Worm (Caenorhabditis elegans) whole organism, young adult: ENCODE results near the gene trap-3.

ENCODE experiments used
- B0336.3 ChIP-seq: fragments of 200-800 bp; sonication (Bioruptor generic); IDR thresholded peaks from 2 replicates; pipeline ENCODE4 v1.3.6; 2022; ENCODE audit warnings: missing genetic modification characterization, missing compliant biosample characterization
- C06A6.2 ChIP-seq: fragments of 200-800 bp; sonication (Bioruptor generic); conservative IDR thresholded peaks from 2 replicates; pipeline ENCODE4 v1.3.6; 2022; ENCODE audit warnings: missing genetic modification characterization, missing compliant biosample characterization
- D2030.7 ChIP-seq: fragments of 200-800 bp; sonication (Bioruptor generic); IDR thresholded peaks from 2 replicates; pipeline ENCODE4 v1.3.6; 2022; ENCODE audit warnings: missing genetic modification reagents, missing genetic modification characterization, missing compliant biosample characterization
- F52B5.7 ChIP-seq: sonication (generic microtip); optimal IDR thresholded peaks from 2 replicates; lab custom pipeline; 2016; ENCODE audit warnings: mild to moderate bottlenecking, missing genetic modification characterization, missing compliant biosample characterization
- K11D2.4 ChIP-seq: fragments of 200-800 bp; sonication (Bioruptor generic); IDR thresholded peaks from 2 replicates; pipeline ENCODE4 v1.3.6; 2022; ENCODE audit warnings: missing genetic modification reagents, missing genetic modification characterization, missing compliant biosample characterization
- Y56A3A.18 ChIP-seq: fragments of 200-800 bp; sonication (Bioruptor generic); IDR thresholded peaks from 2 replicates; pipeline ENCODE4 v1.3.6; 2022; ENCODE audit warnings: missing genetic modification reagents, missing genetic modification characterization, missing compliant biosample characterization
- aptf-2 ChIP-seq: fragments of 200-800 bp; sonication (Bioruptor generic); conservative IDR thresholded peaks from 2 replicates; pipeline ENCODE4 v1.3.6; 2022; ENCODE audit warnings: missing genetic modification reagents, missing genetic modification characterization, missing compliant biosample characterization
- aptf-3 ChIP-seq: fragments of 200-800 bp; sonication (Bioruptor generic); IDR thresholded peaks from 2 replicates; pipeline ENCODE4 v1.3.6; 2022; ENCODE audit warnings: missing genetic modification characterization, missing compliant biosample characterization
- atf-7 ChIP-seq: sonication (generic microtip); optimal IDR thresholded peaks from 2 replicates; lab custom pipeline; 2017; ENCODE audit warnings: mild to moderate bottlenecking, missing genetic modification characterization, missing compliant biosample characterization
- athp-1 ChIP-seq: sonication (generic microtip); optimal IDR thresholded peaks from 2 replicates; lab custom pipeline; 2017; ENCODE audit warnings: mild to moderate bottlenecking, missing genetic modification characterization, missing compliant biosample characterization
- bed-1 ChIP-seq: fragments of 200-800 bp; sonication (Bioruptor generic); IDR thresholded peaks from 2 replicates; pipeline ENCODE4 v1.3.6; 2022; ENCODE audit warnings: missing genetic modification reagents, missing genetic modification characterization, missing compliant biosample characterization
- bed-2 ChIP-seq: fragments of 200-800 bp; sonication (Bioruptor generic); IDR thresholded peaks from 2 replicates; pipeline ENCODE4 v1.3.6; 2022; ENCODE audit warnings: missing genetic modification reagents, missing genetic modification characterization, missing compliant biosample characterization
- cebp-1 ChIP-seq, 2 experiments: fragments of 200-800 bp in 1 of 2; sonication (Bioruptor generic) in 1 of 2; sonication (generic microtip) in 1 of 2; IDR thresholded peaks in 1 of 2; optimal IDR thresholded peaks in 1 of 2; 2 replicates each; pipeline versions ENCODE4 v1.3.6 to Lab custom; 2017 to 2022; ENCODE audit warnings: missing compliant biosample characterization in 2 of 2, missing genetic modification characterization in 2 of 2, mild to moderate bottlenecking in 1 of 2, missing genetic modification reagents in 1 of 2, moderate library complexity in 1 of 2
- ceh-27 ChIP-seq: fragments of 200-800 bp; sonication (Bioruptor generic); optimal IDR thresholded peaks from 2 replicates; lab custom pipeline; 2018; ENCODE audit warnings: mild to moderate bottlenecking, missing genetic modification characterization, moderate library complexity, missing compliant biosample characterization
- ceh-91 ChIP-seq: fragments of 200-800 bp; sonication (Bioruptor generic); IDR thresholded peaks from 2 replicates; pipeline ENCODE4 v1.3.6; 2022; ENCODE audit warnings: missing genetic modification reagents, missing genetic modification characterization, missing compliant biosample characterization
- die-1 ChIP-seq: sonication (generic microtip); optimal IDR thresholded peaks from 2 replicates; lab custom pipeline; 2016; ENCODE audit warnings: missing genotype, mild to moderate bottlenecking, missing genetic modification characterization, missing compliant biosample characterization
- dpl-1 ChIP-seq: fragments of 150-350 bp; optimal IDR thresholded peaks from 2 replicates; lab custom pipeline; 2014; ENCODE audit warnings: missing biosample characterization, missing genetic modification reagents, missing genetic modification characterization
- fkh-3 ChIP-seq: sonication (generic microtip); optimal IDR thresholded peaks from 2 replicates; lab custom pipeline; 2016; ENCODE audit warnings: mild to moderate bottlenecking, missing genetic modification characterization, missing compliant biosample characterization
- gei-17 ChIP-seq: fragments of 200-800 bp; sonication (Bioruptor generic); optimal IDR thresholded peaks from 2 replicates; lab custom pipeline; 2018; ENCODE audit warnings: mild to moderate bottlenecking, missing genetic modification characterization, missing compliant biosample characterization
- him-1 ChIP-seq: sonication (generic microtip); optimal IDR thresholded peaks from 2 replicates; lab custom pipeline; 2016; ENCODE audit warnings: missing genotype, missing genetic modification reagents, missing genetic modification characterization, missing compliant biosample characterization
- hmg-20 ChIP-seq: fragments of 200-800 bp; sonication (Bioruptor generic); IDR thresholded peaks from 2 replicates; pipeline ENCODE4 v1.3.6; 2022; ENCODE audit warnings: missing genetic modification reagents, missing genetic modification characterization, missing compliant biosample characterization
- hrde-1 ChIP-seq: sonication (generic microtip); optimal IDR thresholded peaks from 2 replicates; lab custom pipeline; 2016; ENCODE audit warnings: missing genetic modification characterization, mild to moderate bottlenecking, missing compliant biosample characterization, moderate library complexity, missing genotype, missing genetic modification reagents, borderline replicate concordance
- lag-1 ChIP-seq: fragments of 200-800 bp; sonication (Bioruptor generic); IDR thresholded peaks from 2 replicates; pipeline ENCODE4 v1.3.6; 2022; ENCODE audit warnings: missing genetic modification reagents, missing genetic modification characterization, missing compliant biosample characterization
- let-607 ChIP-seq, 2 experiments: fragments of 200-800 bp in 1 of 2; sonication (Bioruptor generic) in 1 of 2; sonication (generic microtip) in 1 of 2; optimal IDR thresholded peaks; 2 replicates each; lab custom pipeline; 2016 to 2018; ENCODE audit warnings: mild to moderate bottlenecking in 2 of 2, missing compliant biosample characterization in 2 of 2, missing genetic modification characterization in 2 of 2, moderate library complexity in 2 of 2, missing genotype in 1 of 2
- lin-35 ChIP-seq, 3 experiments: fragments of 150-350 bp in 2 of 3; sonication (generic microtip) in 1 of 3; optimal IDR thresholded peaks; 2 replicates each; lab custom pipeline; 2014 to 2018; ENCODE audit warnings: missing biosample characterization in 3 of 3, missing genetic modification characterization in 3 of 3, missing genetic modification reagents in 3 of 3
- lin-40 ChIP-seq: sonication (generic microtip); optimal IDR thresholded peaks from 2 replicates; lab custom pipeline; 2016; ENCODE audit warnings: missing genetic modification characterization, mild to moderate bottlenecking, missing compliant biosample characterization, missing genotype, missing genetic modification reagents
- madf-10 ChIP-seq: sonication (generic microtip); optimal IDR thresholded peaks from 2 replicates; lab custom pipeline; 2016; ENCODE audit warnings: mild to moderate bottlenecking, missing genetic modification characterization, missing compliant biosample characterization
- madf-8 ChIP-seq: fragments of 200-800 bp; sonication (Bioruptor generic); conservative IDR thresholded peaks from 2 replicates; pipeline ENCODE4 v1.3.6; 2022; ENCODE audit warnings: missing genetic modification reagents, missing genetic modification characterization, missing compliant biosample characterization
- mcd-1 ChIP-seq: fragments of 200-800 bp; sonication (Bioruptor generic); IDR thresholded peaks from 2 replicates; pipeline ENCODE4 v1.3.6; 2022; ENCODE audit warnings: missing genetic modification reagents, missing genetic modification characterization, missing compliant biosample characterization
- mel-28 ChIP-seq: sonication (generic microtip); optimal IDR thresholded peaks from 2 replicates; lab custom pipeline; 2016; ENCODE audit warnings: borderline replicate concordance, mild to moderate bottlenecking, missing genetic modification characterization, missing compliant biosample characterization
- mes-4 ChIP-seq: sonication (generic microtip); optimal IDR thresholded peaks from 2 replicates; lab custom pipeline; 2016; ENCODE audit warnings: missing genotype, missing genetic modification characterization, missing compliant biosample characterization
- nfyb-1 ChIP-seq: fragments of 200-800 bp; sonication (Bioruptor generic); IDR thresholded peaks from 2 replicates; pipeline ENCODE4 v1.3.6; 2022; ENCODE audit warnings: missing genetic modification reagents, missing genetic modification characterization, missing compliant biosample characterization
- nhr-80 ChIP-seq: sonication (generic microtip); optimal IDR thresholded peaks from 2 replicates; lab custom pipeline; 2016; ENCODE audit warnings: missing genetic modification characterization, missing compliant biosample characterization
- rcor-1 ChIP-seq: fragments of 200-800 bp; sonication (Bioruptor generic); IDR thresholded peaks from 2 replicates; pipeline ENCODE4 v1.3.6; 2022; ENCODE audit warnings: missing genetic modification reagents, missing genetic modification characterization, missing compliant biosample characterization
- rec-8 ChIP-seq, 2 experiments: sonication (generic microtip); optimal IDR thresholded peaks; 2 replicates each; lab custom pipeline; 2016; ENCODE audit warnings: mild to moderate bottlenecking in 2 of 2, missing genetic modification characterization in 2 of 2, missing genetic modification reagents in 2 of 2, missing genotype in 2 of 2, missing biosample characterization in 1 of 2, missing compliant biosample characterization in 1 of 2, moderate library complexity in 1 of 2
- repo-1 ChIP-seq: sonication (generic microtip); optimal IDR thresholded peaks from 2 replicates; lab custom pipeline; 2017; ENCODE audit warnings: mild to moderate bottlenecking, missing genetic modification characterization, missing compliant biosample characterization
- sea-2 ChIP-seq: fragments of 200-800 bp; sonication (Bioruptor generic); IDR thresholded peaks from 2 replicates; pipeline ENCODE4 v1.3.6; 2022; ENCODE audit warnings: missing genetic modification characterization, missing compliant biosample characterization
- snpc-1.1 ChIP-seq: sonication (generic microtip); optimal IDR thresholded peaks from 2 replicates; lab custom pipeline; 2017; ENCODE audit warnings: missing genetic modification characterization, mild to moderate bottlenecking, missing compliant biosample characterization, antibody characterized with exemption, moderate library complexity, missing genotype, missing genetic modification reagents; ENCODE audit not compliant: insufficient read depth
- tbx-9 ChIP-seq: sonication (generic microtip); optimal IDR thresholded peaks from 2 replicates; lab custom pipeline; 2016; ENCODE audit warnings: borderline replicate concordance, missing genetic modification characterization, inconsistent platforms, missing compliant biosample characterization
- tlf-1 ChIP-seq: fragments of 200-800 bp; sonication (Bioruptor generic); optimal IDR thresholded peaks from 2 replicates; lab custom pipeline; 2018; ENCODE audit warnings: mild to moderate bottlenecking, missing genetic modification characterization, missing compliant biosample characterization
- xnd-1 ChIP-seq: sonication (generic microtip); optimal IDR thresholded peaks from 2 replicates; lab custom pipeline; 2016; ENCODE audit warnings: missing genotype, missing genetic modification reagents, missing genetic modification characterization, missing compliant biosample characterization
- ztf-18 ChIP-seq: sonication (generic microtip); optimal IDR thresholded peaks from 2 replicates; lab custom pipeline; 2016; ENCODE audit warnings: missing genotype, mild to moderate bottlenecking, missing genetic modification characterization, missing compliant biosample characterization
- ztf-26 ChIP-seq: sonication (generic microtip); optimal IDR thresholded peaks from 2 replicates; lab custom pipeline; 2017; ENCODE audit warnings: missing genetic modification characterization, missing compliant biosample characterization

trap-3 gene

DNA sequence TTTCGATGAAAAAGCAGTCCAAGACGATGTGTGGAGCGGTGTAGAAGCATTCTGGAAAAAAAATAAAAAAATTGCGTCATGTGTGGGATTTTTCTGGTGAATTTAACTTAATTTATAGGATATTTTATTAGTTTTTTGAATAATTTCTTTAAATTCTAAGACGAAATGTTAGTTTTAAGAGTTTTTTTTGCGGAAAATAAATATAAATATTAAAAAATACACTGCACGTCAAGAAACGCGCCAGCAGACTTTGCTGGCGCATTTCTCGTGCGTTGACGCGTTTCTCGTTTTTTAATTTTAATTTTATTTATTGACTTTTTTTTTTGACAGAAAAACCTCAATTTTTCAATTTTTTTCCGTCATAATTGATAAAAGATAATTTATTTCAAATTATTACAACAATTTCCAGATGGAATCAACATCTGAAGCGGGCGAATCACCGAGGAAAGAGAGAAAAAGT lies 40.4 kb upstream of the trap-3 start, which contains the start of the genes ppgn-1 and tftc-1 (continued):
- TF ChIP-seq repo-1 (tag; lab: Kevin White, UChicago) (peak; percentile 16), lin-40 (peak; percentile 56), aptf-2 (GFP tag; lab: Robert Waterston, UW) (no peak), lin-35 (GFP tag; optimal IDR thresholded peaks at IDR 0.05; lab: Kevin White, UChicago) (peak in 1 of 3 experiments; percentile 50)
- TF ChIP-seq, all 124 proteins: peak for 9

DNA sequence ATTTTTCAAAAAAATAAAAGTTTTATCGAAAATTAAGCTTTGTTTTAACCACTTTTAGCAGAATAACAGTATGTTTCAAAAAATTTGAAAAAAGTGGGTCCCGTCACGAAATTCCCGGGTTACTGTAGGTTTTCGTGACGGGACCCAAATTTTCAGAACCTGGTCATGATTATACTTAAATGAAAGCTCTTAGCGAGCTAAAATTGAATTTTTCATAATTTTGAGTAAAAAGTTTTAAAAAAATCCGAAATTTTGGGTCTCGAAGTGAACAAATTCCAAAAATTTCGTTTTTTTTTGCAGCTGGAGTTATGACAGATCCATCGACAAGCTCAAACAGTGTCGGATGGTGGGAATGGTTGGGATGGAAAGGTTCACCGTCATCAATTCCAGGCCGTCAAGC lies 5.5 kb upstream of the trap-3 start, which contains the start of gene Y38F2AR.3:
TSS of gene Y38F2AR.3 (plus strand) at position 301 of the 400 bp plus-strand sequence.
- no peak for TF ChIP-seq gei-17 (GFP tag; lab: Kevin White, UChicago)
- no peak for TF ChIP-seq atf-7 (tag; lab: Kevin White, UChicago)
- TF ChIP-seq hmg-20 = no peak
- no peak for TF ChIP-seq mcd-1 (GFP tag; lab: Robert Waterston, UW)
- TF ChIP-seq D2030.7 (GFP tag; lab: Robert Waterston, UW) = no peak
- TF ChIP-seq mel-28 (tag; lab: Kevin White, UChicago) = no peak
- no peak for TF ChIP-seq F52B5.7
- TF ChIP-seq madf-8 = no peak
- TF ChIP-seq dpl-1 (GFP tag; lab: Kevin White, UChicago) = no peak
- TF ChIP-seq ceh-27 (GFP tag; lab: Kevin White, UChicago) = no peak
- TF ChIP-seq nfyb-1 (GFP tag; lab: Robert Waterston, UW) = no peak
- no peak for TF ChIP-seq let-607 (tag; optimal IDR thresholded peaks at IDR 0.05; lab: Kevin White, UChicago)
- TF ChIP-seq ceh-91 = no peak
- TF ChIP-seq cebp-1 (GFP tag; IDR thresholded peaks at IDR 0.05; lab: Robert Waterston, UW) = no peak
- TF ChIP-seq cebp-1 (tag; optimal IDR thresholded peaks at IDR 0.05; lab: Kevin White, UChicago) = no peak
- no peak for TF ChIP-seq lin-35 (GFP tag; optimal IDR thresholded peaks at IDR 0.05; lab: Kevin White, UChicago)
- TF ChIP-seq sea-2 (GFP tag; lab: Robert Waterston, UW) = no peak

- TF ChIP-seq die-1 (tag; lab: Kevin White, UChicago) (no peak), K11D2.4 (GFP tag; lab: Robert Waterston, UW) (no peak), him-1 (peak; percentile 71), rec-8 (tag; optimal IDR thresholded peaks at IDR 0.05; lab: Kevin White, UChicago) (no peak), rcor-1 (GFP tag; lab: Robert Waterston, UW) (peak; percentile 13; the same call in 1 of the 2 replicates), tbx-9 (tag; lab: Kevin White, UChicago) (no peak), Y56A3A.18 (peak; percentile 69; the same call in 1 of the 2 replicates), mel-28 (tag; lab: Kevin White, UChicago) (no peak), mes-4 (tag; lab: Kevin White, UChicago) (no peak), aptf-3 (GFP tag; lab: Robert Waterston, UW) (no peak), xnd-1 (tag; lab: Kevin White, UChicago) (no peak), snpc-1.1 (tag; lab: Kevin White, UChicago) (peak; percentile 49), lag-1 (GFP tag; lab: Robert Waterston, UW) (no peak), dpl-1 (GFP tag; lab: Kevin White, UChicago) (no peak), athp-1 (tag; lab: Kevin White, UChicago) (peak; percentile 27), nhr-80 (tag; lab: Kevin White, UChicago) (no peak), B0336.3 (GFP tag; lab: Robert Waterston, UW) (no peak), fkh-3 (no peak), nfyb-1 (GFP tag; lab: Robert Waterston, UW) (no peak), ztf-18 (tag; lab: Kevin White, UChicago) (peak; percentile 7), C06A6.2 (GFP tag; lab: Robert Waterston, UW) (no peak), ztf-26 (tag; lab: Kevin White, UChicago) (no peak), madf-10 (tag; lab: Kevin White, UChicago) (no peak), bed-1 (GFP tag; lab: Robert Waterston, UW) (no peak), tlf-1 (GFP tag; lab: Kevin White, UChicago) (peak; percentile 65), hrde-1 (tag; lab: Kevin White, UChicago) (peak; percentile 7), gei-17 (GFP tag; lab: Kevin White, UChicago) (no peak), bed-2 (GFP tag; lab: Robert Waterston, UW) (no peak)
These were observed 1.1 kb upstream of the trap-3 start, which contains the start of gene sec-61.B for ce11 chrIV:2387970-2388705. sec-61.B (minus strand) TSS chrIV:2388675.
